Fruit fly (Drosophila melanogaster): Measurements from ENCODE around the gene CG6565.

DNA sequence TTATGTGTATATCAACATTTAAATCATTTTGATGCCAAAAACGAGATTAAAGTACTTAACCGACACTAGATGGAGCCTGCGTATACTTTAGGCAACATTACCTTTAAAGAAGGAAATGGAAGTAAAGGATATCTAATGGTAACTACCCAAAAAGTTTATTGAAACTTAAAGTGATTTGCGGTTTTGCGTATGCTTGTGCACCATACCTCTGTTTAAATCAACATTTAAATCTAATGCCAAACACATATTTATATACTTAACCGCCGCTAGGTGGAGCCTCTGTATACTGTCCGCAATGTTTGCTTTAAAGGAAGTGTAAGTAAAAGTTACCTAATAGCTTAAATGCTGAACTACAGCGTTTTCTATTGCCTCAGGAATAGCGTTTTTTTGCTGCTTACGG is 48.0 kb upstream of the CG6565 start:
- TF ChIP-seq Pif1B (GFP tag; optimal IDR thresholded peaks at IDR 0.05) (no peak), Pif1A (GFP tag; optimal IDR thresholded peaks at IDR 0.05) (no peak), CG8159 (tag; optimal IDR thresholded peaks at IDR 0.05) (no peak), gl (tag; optimal IDR thresholded peaks at IDR 0.05) (no peak), CG13204 (GFP tag; optimal IDR thresholded peaks at IDR 0.05) (no peak), CG34367 (tag; optimal IDR thresholded peaks at IDR 0.05) (no peak), EcR (GFP tag; optimal IDR thresholded peaks at IDR 0.05) (no peak), Ets98B (GFP tag; IDR thresholded peaks at IDR 0.05) (no peak), CG8301 (tag; optimal IDR thresholded peaks at IDR 0.05) (no peak), fd96Ca (GFP tag; IDR thresholded peaks at IDR 0.05) (no peak), Snoo (tag; optimal IDR thresholded peaks at IDR 0.05) (no peak)
